Fruit fly (Drosophila melanogaster) whole organism, pupa: ENCODE data around the gene CG15429.
A peak's percentile ranks its signal among the peaks of the same experiment; 100 is the strongest.

ENCODE experiments used
- CG10348 ChIP-seq: fragments of 200-800 bp; sonication (Bioruptor generic); IDR thresholded peaks from 2 replicates; pipeline ENCODE4 v1.3.6; 2022; ENCODE audit warnings: missing biosample characterization, missing genetic modification characterization
- CG12605 ChIP-seq: fragments of 200-800 bp; sonication (Bioruptor generic); IDR thresholded peaks from 2 replicates; pipeline ENCODE4 v1.3.6; 2022; ENCODE audit warnings: missing biosample characterization, missing genetic modification characterization
- CG13204 ChIP-seq: fragments of 200-800 bp; sonication (Bioruptor generic); optimal IDR thresholded peaks from 2 replicates; lab custom pipeline; 2018; ENCODE audit warnings: missing biosample characterization, mild to moderate bottlenecking, missing genetic modification characterization, moderate library complexity
- CG14655 ChIP-seq: fragments of 200-800 bp; sonication (Bioruptor generic); optimal IDR thresholded peaks from 3 replicates; lab custom pipeline; 2017; ENCODE audit warnings: mild to moderate bottlenecking, missing biosample characterization, missing genetic modification reagents, missing genetic modification characterization
- CG15710 ChIP-seq: fragments of 200-800 bp; sonication (Bioruptor generic); optimal IDR thresholded peaks from 2 replicates; lab custom pipeline; 2018; ENCODE audit warnings: missing biosample characterization, mild to moderate bottlenecking, missing genetic modification characterization, moderate library complexity
- CG17806 ChIP-seq: fragments of 200-800 bp; sonication (Bioruptor generic); optimal IDR thresholded peaks from 2 replicates; lab custom pipeline; 2018; ENCODE audit warnings: missing biosample characterization, mild to moderate bottlenecking, missing genetic modification characterization, moderate library complexity
- CG32121 ChIP-seq: fragments of 200-800 bp; sonication (Bioruptor generic); IDR thresholded peaks from 2 replicates; pipeline ENCODE4 v1.3.6; 2022; ENCODE audit warnings: missing biosample characterization, missing genetic modification characterization
- CG34367 ChIP-seq: fragments of 200-800 bp; sonication (Bioruptor generic); optimal IDR thresholded peaks from 2 replicates; lab custom pipeline; 2018; ENCODE audit warnings: missing biosample characterization, mild to moderate bottlenecking, missing genetic modification characterization
- CG4496 ChIP-seq: fragments of 200-800 bp; sonication (Bioruptor generic); IDR thresholded peaks from 3 replicates; pipeline ENCODE4 v1.3.6; 2022; ENCODE audit warnings: missing biosample characterization, missing genetic modification characterization
- CG8159 ChIP-seq: fragments of 200-800 bp; sonication (Bioruptor generic); optimal IDR thresholded peaks from 3 replicates; lab custom pipeline; 2018; ENCODE audit warnings: missing biosample characterization, mild to moderate bottlenecking, missing genetic modification characterization, moderate library complexity
- CG8301 ChIP-seq: fragments of 200-800 bp; sonication (Bioruptor generic); optimal IDR thresholded peaks from 2 replicates; lab custom pipeline; 2018; ENCODE audit warnings: missing biosample characterization, mild to moderate bottlenecking, missing genetic modification characterization
- CG9948 ChIP-seq: fragments of 200-800 bp; sonication (Bioruptor generic); optimal IDR thresholded peaks from 2 replicates; lab custom pipeline; 2018; ENCODE audit warnings: missing biosample characterization, mild to moderate bottlenecking, missing genetic modification characterization, moderate library complexity
- D1 ChIP-seq: fragments of 200-800 bp; sonication (Bioruptor generic); optimal IDR thresholded peaks from 2 replicates; lab custom pipeline; 2018; ENCODE audit warnings: missing biosample characterization, mild to moderate bottlenecking, missing genetic modification characterization, moderate library complexity
- EcR ChIP-seq: fragments of 200-800 bp; sonication (Bioruptor generic); optimal IDR thresholded peaks from 3 replicates; lab custom pipeline; 2019; ENCODE audit warnings: missing biosample characterization, missing genetic modification characterization, mild to moderate bottlenecking, moderate library complexity, missing genetic modification reagents
- Ets98B ChIP-seq: fragments of 200-800 bp; sonication (Bioruptor generic); IDR thresholded peaks from 2 replicates; pipeline ENCODE4 v1.3.6; 2022; ENCODE audit warnings: missing biosample characterization, missing genetic modification characterization
- Pif1A ChIP-seq: fragments of 200-800 bp; sonication (Bioruptor generic); optimal IDR thresholded peaks from 3 replicates; lab custom pipeline; 2016; ENCODE audit warnings: missing biosample characterization, missing genetic modification characterization
- Pif1B ChIP-seq: fragments of 200-800 bp; sonication (Bioruptor generic); optimal IDR thresholded peaks from 3 replicates; lab custom pipeline; 2016; ENCODE audit warnings: missing biosample characterization, missing genetic modification characterization
- Snoo ChIP-seq: fragments of 200-800 bp; sonication (Bioruptor generic); optimal IDR thresholded peaks from 3 replicates; lab custom pipeline; 2017; ENCODE audit warnings: missing biosample characterization, mild to moderate bottlenecking, missing genetic modification characterization, inconsistent platforms
- fd96Ca ChIP-seq: fragments of 200-800 bp; sonication (Bioruptor generic); IDR thresholded peaks from 3 replicates; pipeline ENCODE4 v1.3.6; 2022; ENCODE audit warnings: missing biosample characterization, missing genetic modification characterization
- gl ChIP-seq: fragments of 200-800 bp; sonication (Bioruptor generic); optimal IDR thresholded peaks from 2 replicates; lab custom pipeline; 2018; ENCODE audit warnings: missing biosample characterization, mild to moderate bottlenecking, missing genetic modification characterization
- rn ChIP-seq: fragments of 200-800 bp; sonication (Bioruptor generic); IDR thresholded peaks from 2 replicates; pipeline ENCODE4 v1.3.6; 2022; ENCODE audit warnings: missing biosample characterization, missing genetic modification characterization

CG15429 gene

DNA sequence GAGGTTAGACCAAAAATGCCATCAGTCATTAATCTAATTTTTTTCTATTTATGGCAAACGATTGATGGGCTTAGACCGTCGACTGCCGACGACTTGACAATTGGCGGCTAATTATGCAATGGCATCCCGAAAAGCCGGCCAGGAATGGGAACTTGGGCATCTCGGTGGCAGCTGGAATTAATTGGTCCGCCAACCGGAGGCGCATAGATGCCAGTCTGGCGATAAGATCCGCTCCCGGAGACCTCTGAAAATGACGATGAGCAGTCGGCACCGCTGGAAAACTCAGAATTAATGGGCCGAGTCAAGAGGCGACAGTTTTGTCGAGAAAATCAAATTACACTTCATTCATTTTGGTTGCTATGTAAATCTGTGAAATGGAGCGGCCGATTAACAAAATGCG lies at the start of gene CG15429:
TSS of gene CG15429 (plus strand) at position 301 of the 400 bp plus-strand sequence.
- no peak for TF ChIP-seq rn
- no peak for TF ChIP-seq fd96Ca (GFP tag; lab: Robert Waterston, UW)
- TF ChIP-seq CG14655 (GFP tag; lab: Kevin White, UChicago), result no peak
- no peak for TF ChIP-seq CG32121 (GFP tag; lab: Robert Waterston, UW)
- no peak for TF ChIP-seq gl
- TF ChIP-seq CG34367 (tag; lab: Kevin White, UChicago), result no peak
- no peak for TF ChIP-seq D1 (tag; lab: Kevin White, UChicago)

DNA sequence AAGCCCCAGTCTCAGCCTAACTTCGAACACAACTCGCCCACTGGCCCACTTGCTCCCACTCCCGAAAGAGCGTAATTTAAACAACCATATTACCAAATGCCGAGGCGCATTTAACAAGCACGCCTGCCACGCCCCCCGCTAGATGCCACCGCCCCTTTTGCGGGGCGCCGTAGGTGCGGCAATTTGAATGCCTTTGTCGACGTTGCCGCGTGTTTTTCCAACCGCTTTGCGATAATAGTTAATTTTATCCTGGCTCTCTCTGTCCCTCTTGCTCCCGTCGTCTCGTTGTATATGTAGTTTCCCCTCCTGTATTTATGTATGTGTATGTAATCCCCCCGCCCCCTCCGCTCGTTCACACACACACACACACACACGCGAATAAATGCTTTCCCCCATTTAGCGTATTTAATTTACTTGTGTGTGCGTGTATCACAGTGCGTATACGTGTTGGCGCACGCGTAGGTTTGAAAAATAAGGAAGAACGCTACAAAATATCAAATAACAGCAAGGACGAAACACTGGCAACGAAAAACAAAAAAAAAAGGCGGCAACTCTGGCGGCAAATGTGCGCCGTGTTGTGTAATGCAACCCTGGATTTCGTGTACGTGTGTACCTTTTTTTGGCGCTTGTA lies 42.6 kb upstream of the CG15429 start:
- TF ChIP-seq CG14655 (GFP tag; lab: Kevin White, UChicago) (no peak), CG32121 (GFP tag; lab: Robert Waterston, UW) (no peak), Snoo (tag; lab: Kevin White, UChicago) (no peak), CG8301 (tag; lab: Kevin White, UChicago) (no peak), CG13204 (no peak), CG10348 (GFP tag; lab: Robert Waterston, UW) (no peak), D1 (tag; lab: Kevin White, UChicago) (no peak), Pif1A (GFP tag; lab: Kevin White, UChicago) (no peak), CG9948 (tag; lab: Kevin White, UChicago) (no peak), EcR (GFP tag; lab: Kevin White, UChicago) (no peak), rn (no peak), CG12605 (no peak), CG17806 (tag; lab: Kevin White, UChicago) (no peak), Ets98B (GFP tag; lab: Robert Waterston, UW) (no peak), CG8159 (tag; lab: Kevin White, UChicago) (no peak), CG15710 (tag; lab: Kevin White, UChicago) (no peak), Pif1B (GFP tag; lab: Kevin White, UChicago) (no peak)
- TF ChIP-seq, all 21 proteins: peak for 0

DNA sequence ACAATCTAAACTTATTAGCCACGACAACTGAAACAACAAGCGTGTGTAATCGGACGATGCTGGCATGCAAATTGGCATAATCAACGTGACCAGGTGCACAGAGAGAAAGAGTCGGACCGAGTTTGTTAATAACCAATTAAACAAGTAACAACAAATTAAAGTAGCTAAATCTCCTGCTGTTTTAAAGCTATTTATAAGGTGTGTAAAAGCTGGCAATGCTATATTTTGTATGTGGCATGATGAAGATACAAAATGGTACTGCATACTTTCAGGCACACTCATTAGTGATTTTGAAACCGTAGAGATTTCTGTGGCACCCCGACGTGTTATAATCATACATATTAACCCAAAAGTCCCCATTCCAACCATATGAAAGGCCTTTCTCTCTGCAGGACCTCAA lies 34.9 kb upstream of the CG15429 start:
- TF ChIP-seq CG8301 (tag; lab: Kevin White, UChicago) (no peak), CG8159 (tag; lab: Kevin White, UChicago) (no peak), Pif1A (GFP tag; lab: Kevin White, UChicago) (no peak), CG34367 (tag; lab: Kevin White, UChicago) (no peak), CG17806 (tag; lab: Kevin White, UChicago) (no peak), gl (no peak), fd96Ca (GFP tag; lab: Robert Waterston, UW) (no peak), CG15710 (tag; lab: Kevin White, UChicago) (no peak), CG32121 (GFP tag; lab: Robert Waterston, UW) (no peak), Ets98B (GFP tag; lab: Robert Waterston, UW) (no peak), CG13204 (no peak), CG4496 (GFP tag; lab: Robert Waterston, UW) (no peak), D1 (tag; lab: Kevin White, UChicago) (no peak), CG10348 (GFP tag; lab: Robert Waterston, UW) (no peak), Pif1B (GFP tag; lab: Kevin White, UChicago) (no peak), CG9948 (tag; lab: Kevin White, UChicago) (no peak)
- TF ChIP-seq, all 21 proteins: peak for 0

DNA sequence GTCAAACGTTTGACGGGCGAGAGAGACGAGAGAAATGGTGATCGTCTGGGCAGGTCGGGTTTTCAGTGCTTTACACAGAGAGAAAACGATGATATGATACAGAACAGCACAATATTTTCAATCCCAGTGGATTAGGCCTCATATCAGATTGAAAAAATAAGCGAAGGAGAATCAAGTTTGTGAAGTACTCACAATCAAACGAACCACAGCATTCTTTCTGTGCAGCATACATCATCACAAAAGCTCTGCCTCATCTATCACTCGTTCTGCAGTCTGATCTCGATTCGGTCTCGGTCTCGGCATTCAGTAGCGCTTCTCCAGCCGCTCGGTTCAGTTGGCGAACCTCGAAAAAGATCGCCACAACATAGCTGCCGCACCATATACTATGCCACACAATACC lies 28.5 kb upstream of the CG15429 start, which contains the start of gene bdl:
TSS of gene bdl (plus strand) at position 301 of the 400 bp plus-strand sequence.
- TF ChIP-seq D1 (tag; lab: Kevin White, UChicago), result no peak
- no peak for TF ChIP-seq CG17806 (tag; lab: Kevin White, UChicago)
- 0 out of 2 replicates have a peak, but pooled peaks have one; percentile 37 for TF ChIP-seq CG32121 (GFP tag; lab: Robert Waterston, UW)
- TF ChIP-seq CG15710 (tag; lab: Kevin White, UChicago), result no peak
- TF ChIP-seq CG4496 (GFP tag; lab: Robert Waterston, UW), result peak; percentile 42; the same call in 1 of the 3 replicates

DNA sequence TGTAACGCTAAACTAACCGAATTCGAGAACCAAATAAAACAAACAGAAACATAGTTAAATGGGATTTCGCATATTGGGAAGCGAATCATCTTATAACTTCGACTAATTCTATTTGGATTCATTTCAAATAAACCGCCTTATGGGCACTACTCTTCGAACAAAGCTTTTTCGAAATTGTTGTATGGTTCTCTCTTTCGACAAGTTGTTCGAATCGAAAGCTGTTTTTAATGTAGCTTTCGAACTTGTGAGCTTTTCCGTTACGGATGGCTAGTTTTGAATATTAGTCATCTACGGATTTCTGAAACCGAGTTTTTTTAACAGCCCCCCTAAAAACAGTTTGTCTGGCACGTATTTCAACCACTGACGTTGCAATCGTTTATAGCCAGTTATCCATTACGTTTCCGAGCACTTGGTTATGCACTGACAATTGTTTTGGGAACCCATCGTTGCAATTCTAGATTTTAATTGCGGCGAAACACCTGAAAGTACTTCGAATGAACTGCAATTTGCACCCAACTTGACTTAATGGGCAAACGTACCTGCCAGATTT lies 20.9 kb upstream of the CG15429 start:
- TF ChIP-seq CG4496 (GFP tag; lab: Robert Waterston, UW), result 0 out of 3 replicates have a peak, but pooled peaks have one; percentile 10
- no peak for TF ChIP-seq CG8301 (tag; lab: Kevin White, UChicago)

DNA sequence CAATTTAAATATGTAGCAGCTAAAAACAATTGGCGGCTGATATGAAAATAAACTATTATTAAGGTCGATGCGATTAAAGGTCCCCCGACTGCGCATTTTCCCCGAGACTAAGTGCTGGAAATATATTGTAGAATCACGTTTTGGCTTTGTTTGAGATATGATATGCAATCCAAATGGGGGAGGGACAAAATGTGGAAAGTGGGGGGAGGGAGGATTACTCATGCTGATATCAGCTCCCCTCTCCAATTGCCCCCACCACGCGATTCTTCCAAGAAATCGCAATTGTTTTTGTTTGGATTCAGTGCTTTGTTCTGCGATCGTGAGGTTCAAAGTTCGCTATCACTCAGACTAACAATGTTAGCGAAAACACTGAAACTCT lies 20.2 kb upstream of the CG15429 start:
- TF ChIP-seq CG17806 (tag; lab: Kevin White, UChicago) (no peak), CG13204 (no peak), Pif1A (GFP tag; lab: Kevin White, UChicago) (no peak), EcR (GFP tag; lab: Kevin White, UChicago) (no peak), CG32121 (GFP tag; lab: Robert Waterston, UW) (no peak), CG14655 (GFP tag; lab: Kevin White, UChicago) (no peak), D1 (tag; lab: Kevin White, UChicago) (no peak), CG8301 (tag; lab: Kevin White, UChicago) (no peak), gl (no peak), CG15710 (tag; lab: Kevin White, UChicago) (no peak), Ets98B (GFP tag; lab: Robert Waterston, UW) (no peak), Pif1B (GFP tag; lab: Kevin White, UChicago) (no peak), CG10348 (GFP tag; lab: Robert Waterston, UW) (no peak), rn (no peak)
